Fruit fly (Drosophila melanogaster) whole organism, embryonic: ENCODE data around the gene hry.

ENCODE experiments used
- Adf1 ChIP-seq: fragments of 200-800 bp; sonication (Bioruptor generic); IDR thresholded peaks from 2 replicates; pipeline ENCODE4 v1.3.6; 2022; ENCODE audit warnings: missing biosample characterization, missing genetic modification characterization
- Aef1 ChIP-seq: fragments of 200-800 bp; sonication (Bioruptor generic); IDR thresholded peaks from 3 replicates; pipeline ENCODE4 v1.3.6; 2022; ENCODE audit warnings: missing biosample characterization, missing genetic modification characterization
- Awh ChIP-seq: fragments of 200-800 bp; sonication (Bioruptor generic); IDR thresholded peaks from 2 replicates; pipeline ENCODE4, ENCODE4 v1.3.6; 2022; ENCODE audit warnings: missing biosample characterization, missing genetic modification characterization
- CG10959 ChIP-seq: fragments of 200-800 bp; sonication (Bioruptor generic); IDR thresholded peaks from 2 replicates; pipeline ENCODE4 v1.3.6; 2022; ENCODE audit warnings: missing biosample characterization, missing genetic modification characterization
- CG11085 ChIP-seq: fragments of 200-800 bp; sonication (Bioruptor generic); IDR thresholded peaks from 2 replicates; pipeline ENCODE4 v1.3.6; 2022; ENCODE audit warnings: missing biosample characterization, missing genetic modification characterization
- CG11093 ChIP-seq: fragments of 200-800 bp; sonication (Bioruptor generic); IDR thresholded peaks from 3 replicates; pipeline ENCODE4 v1.3.6; 2022; ENCODE audit warnings: missing biosample characterization, missing genetic modification characterization
- CG11696 ChIP-seq: fragments of 200-800 bp; sonication (Bioruptor generic); IDR thresholded peaks from 2 replicates; pipeline ENCODE4 v1.3.6; 2022; ENCODE audit warnings: missing biosample characterization, missing genetic modification characterization
- CG12236 ChIP-seq: fragments of 200-800 bp; sonication (Bioruptor generic); optimal IDR thresholded peaks from 2 replicates; lab custom pipeline; 2016; ENCODE audit warnings: missing biosample characterization, missing genetic modification characterization
- CG12299 ChIP-seq: fragments of 200-800 bp; sonication (Bioruptor generic); optimal IDR thresholded peaks from 2 replicates; lab custom pipeline; 2018; ENCODE audit warnings: missing biosample characterization, mild to moderate bottlenecking, missing genetic modification characterization
- CG13624 ChIP-seq: fragments of 200-800 bp; sonication (Bioruptor generic); optimal IDR thresholded peaks from 2 replicates; lab custom pipeline; 2016; ENCODE audit warnings: missing biosample characterization, missing genetic modification characterization
- CG14860 ChIP-seq: fragments of 200-800 bp; sonication (Bioruptor generic); IDR thresholded peaks from 3 replicates; pipeline ENCODE4 v1.3.6; 2022; ENCODE audit warnings: missing biosample characterization, missing genetic modification characterization; ENCODE audit not compliant: partially characterized antibody
- CG15269 ChIP-seq: fragments of 200-800 bp; sonication (Bioruptor generic); optimal IDR thresholded peaks from 2 replicates; lab custom pipeline; 2018; ENCODE audit warnings: missing biosample characterization, mild to moderate bottlenecking, missing genetic modification characterization, moderate library complexity
- CG17328 ChIP-seq: fragments of 200-800 bp; sonication (Bioruptor generic); IDR thresholded peaks from 2 replicates; pipeline ENCODE4 v1.3.6; 2022; ENCODE audit warnings: missing biosample characterization, missing genetic modification characterization
- CG18476 ChIP-seq: fragments of 200-800 bp; sonication (Bioruptor generic); optimal IDR thresholded peaks from 2 replicates; lab custom pipeline; 2016; ENCODE audit warnings: missing biosample characterization, mild to moderate bottlenecking, missing genetic modification characterization
- CG2116 ChIP-seq: fragments of 200-800 bp; sonication (Bioruptor generic); optimal IDR thresholded peaks from 3 replicates; lab custom pipeline; 2018; ENCODE audit warnings: missing biosample characterization, mild to moderate bottlenecking, missing genetic modification characterization
- CG2129 ChIP-seq: fragments of 200-800 bp; sonication (Bioruptor generic); IDR thresholded peaks from 2 replicates; pipeline ENCODE4 v1.3.6; 2022; ENCODE audit warnings: missing biosample characterization, missing genetic modification characterization; ENCODE audit not compliant: partially characterized antibody
- CG30020 ChIP-seq: fragments of 200-800 bp; optimal IDR thresholded peaks from 2 replicates; lab custom pipeline; 2019; ENCODE audit warnings: missing biosample characterization, mild to moderate bottlenecking, missing genetic modification characterization, moderate library complexity
- CG3065 ChIP-seq: fragments of 200-800 bp; sonication (Bioruptor generic); optimal IDR thresholded peaks from 2 replicates; lab custom pipeline; 2016; ENCODE audit warnings: missing biosample characterization, missing genetic modification characterization
- CG31224 ChIP-seq: fragments of 200-800 bp; sonication (Bioruptor generic); IDR thresholded peaks from 2 replicates; pipeline ENCODE4 v1.3.6; 2022; ENCODE audit warnings: missing biosample characterization, missing genetic modification characterization
- CG4424 ChIP-seq: fragments of 200-800 bp; sonication (Bioruptor generic); optimal IDR thresholded peaks from 3 replicates; lab custom pipeline; 2016; ENCODE audit warnings: missing biosample characterization, missing genetic modification characterization
- CG4854 ChIP-seq: fragments of 200-800 bp; sonication (Bioruptor generic); optimal IDR thresholded peaks from 2 replicates; lab custom pipeline; 2016; ENCODE audit warnings: missing biosample characterization, missing genetic modification characterization, inconsistent platforms
- CG6683 ChIP-seq: fragments of 200-800 bp; sonication (Bioruptor generic); optimal IDR thresholded peaks from 2 replicates; lab custom pipeline; 2017; ENCODE audit warnings: missing biosample characterization, mild to moderate bottlenecking, missing genetic modification characterization, missing genetic modification reagents
- CG7271 ChIP-seq: fragments of 200-800 bp; sonication (Bioruptor generic); optimal IDR thresholded peaks from 2 replicates; lab custom pipeline; 2018; ENCODE audit warnings: missing biosample characterization, mild to moderate bottlenecking, missing genetic modification characterization, moderate library complexity
- CG8478 ChIP-seq: fragments of >200 bp; optimal IDR thresholded peaks from 2 replicates; lab custom pipeline; 2018
- CG8765 ChIP-seq: fragments of 200-800 bp; sonication (Bioruptor generic); IDR thresholded peaks from 2 replicates; pipeline ENCODE4 v1.3.6; 2022; ENCODE audit warnings: missing biosample characterization, missing genetic modification characterization
- CHES-1-like ChIP-seq: fragments of 200-800 bp; sonication (Bioruptor generic); optimal IDR thresholded peaks from 2 replicates; lab custom pipeline; 2016; ENCODE audit warnings: missing biosample characterization, missing genetic modification characterization
- CTCF ChIP-seq: fragments of 200-800 bp; sonication (Bioruptor generic); optimal IDR thresholded peaks from 2 replicates; lab custom pipeline; 2017; ENCODE audit warnings: missing biosample characterization, mild to moderate bottlenecking, missing genetic modification characterization, moderate library complexity
- CrebB ChIP-seq: fragments of 200-800 bp; sonication (Bioruptor generic); optimal IDR thresholded peaks from 3 replicates; lab custom pipeline; 2018; ENCODE audit warnings: missing biosample characterization, mild to moderate bottlenecking, missing genetic modification characterization
- Dek ChIP-seq: fragments of 200-800 bp; sonication (Bioruptor generic); optimal IDR thresholded peaks from 3 replicates; lab custom pipeline; 2019; ENCODE audit warnings: missing biosample characterization, mild to moderate bottlenecking, missing genetic modification characterization, moderate library complexity
- Dp ChIP-seq: fragments of 200-800 bp; sonication (Bioruptor generic); optimal IDR thresholded peaks from 2 replicates; lab custom pipeline; 2018; ENCODE audit warnings: missing biosample characterization, mild to moderate bottlenecking, missing genetic modification characterization, moderate library complexity
- H15 ChIP-seq: fragments of 200-800 bp; sonication (Bioruptor generic); IDR thresholded peaks from 3 replicates; pipeline ENCODE4 v1.3.6; 2022; ENCODE audit warnings: missing biosample characterization, missing genetic modification characterization
- HHEX ChIP-seq: fragments of 200-800 bp; sonication (Bioruptor generic); optimal IDR thresholded peaks from 3 replicates; lab custom pipeline; 2017; ENCODE audit warnings: missing biosample characterization, mild to moderate bottlenecking, missing genetic modification characterization, missing genetic modification reagents
- Lpt ChIP-seq: fragments of >200 bp; optimal IDR thresholded peaks from 2 replicates; lab custom pipeline; 2018; ENCODE audit warnings: missing biosample characterization, missing genetic modification characterization
- Oaz ChIP-seq: fragments of 200-800 bp; sonication (Bioruptor generic); IDR thresholded peaks from 2 replicates; pipeline ENCODE4 v1.3.6; 2022; ENCODE audit warnings: missing biosample characterization, missing genetic modification characterization
- PHDP ChIP-seq: fragments of 200-800 bp; sonication (Bioruptor generic); optimal IDR thresholded peaks from 3 replicates; lab custom pipeline; 2018; ENCODE audit warnings: missing biosample characterization, mild to moderate bottlenecking, missing genetic modification characterization, moderate library complexity
- Rx ChIP-seq: fragments of 200-800 bp; sonication (Bioruptor generic); IDR thresholded peaks from 2 replicates; pipeline ENCODE4 v1.3.6; 2022; ENCODE audit warnings: missing biosample characterization, missing genetic modification characterization
- Tbp ChIP-seq: fragments of >200 bp; optimal IDR thresholded peaks from 2 replicates; lab custom pipeline; 2018; ENCODE audit warnings: missing biosample characterization, missing genetic modification characterization
- bowl ChIP-seq: fragments of 200-800 bp; sonication (Bioruptor generic); IDR thresholded peaks from 2 replicates; pipeline ENCODE4 v1.3.6; 2022; ENCODE audit warnings: missing biosample characterization, missing genetic modification characterization
- cg ChIP-seq: fragments of 200-800 bp; sonication (Bioruptor generic); optimal IDR thresholded peaks from 3 replicates; lab custom pipeline; 2019; ENCODE audit warnings: missing biosample characterization, mild to moderate bottlenecking, missing genetic modification characterization, moderate library complexity
- esg ChIP-seq: fragments of 200-800 bp; sonication (Bioruptor generic); conservative IDR thresholded peaks from 2 replicates; pipeline ENCODE4 v1.3.6; 2022; ENCODE audit warnings: missing biosample characterization, missing genetic modification characterization
- ftz-f1 ChIP-seq: fragments of 200-800 bp; sonication (Bioruptor generic); optimal IDR thresholded peaks from 2 replicates; lab custom pipeline; 2016; ENCODE audit warnings: missing biosample characterization, missing genetic modification characterization
- gcm ChIP-seq: fragments of 200-800 bp; sonication (Bioruptor generic); optimal IDR thresholded peaks from 2 replicates; lab custom pipeline; 2019; ENCODE audit warnings: missing biosample characterization, mild to moderate bottlenecking, missing genetic modification characterization, moderate library complexity
- gcm2 ChIP-seq: fragments of 200-800 bp; sonication (Bioruptor generic); optimal IDR thresholded peaks from 2 replicates; lab custom pipeline; 2016; ENCODE audit warnings: missing biosample characterization, missing genetic modification characterization
- inv ChIP-seq: fragments of 200-800 bp; sonication (Bioruptor generic); IDR thresholded peaks from 2 replicates; pipeline ENCODE4 v1.3.6; 2022; ENCODE audit warnings: missing biosample characterization, missing genetic modification characterization; ENCODE audit not compliant: partially characterized antibody
- ken ChIP-seq: fragments of 200-800 bp; sonication (Bioruptor generic); IDR thresholded peaks from 3 replicates; pipeline ENCODE4 v1.3.6; 2022; ENCODE audit warnings: missing biosample characterization, missing genetic modification characterization
- p53 ChIP-seq: fragments of 200-800 bp; sonication (Bioruptor generic); optimal IDR thresholded peaks from 2 replicates; lab custom pipeline; 2016; ENCODE audit warnings: missing biosample characterization, missing genetic modification characterization
- sens-2 ChIP-seq: fragments of 200-800 bp; sonication (Bioruptor generic); IDR thresholded peaks from 2 replicates; pipeline ENCODE4 v1.3.6; 2022; ENCODE audit warnings: missing biosample characterization, missing genetic modification characterization
- sim ChIP-seq: fragments of 200-800 bp; sonication (Bioruptor generic); IDR thresholded peaks from 2 replicates; pipeline ENCODE4 v1.3.6; 2022; ENCODE audit warnings: missing biosample characterization, missing genetic modification characterization
- stwl ChIP-seq: fragments of 200-800 bp; sonication (Bioruptor generic); optimal IDR thresholded peaks from 3 replicates; lab custom pipeline; 2018; ENCODE audit warnings: missing biosample characterization, mild to moderate bottlenecking, missing genetic modification characterization, moderate library complexity
- sug ChIP-seq: fragments of 200-800 bp; optimal IDR thresholded peaks from 2 replicates; lab custom pipeline; 2019; ENCODE audit warnings: missing biosample characterization, mild to moderate bottlenecking, missing genetic modification characterization, moderate library complexity
- tgo ChIP-seq: fragments of 200-800 bp; sonication (Bioruptor generic); IDR thresholded peaks from 3 replicates; pipeline ENCODE4 v1.3.6; 2022; ENCODE audit warnings: missing biosample characterization, missing genetic modification characterization
- trh ChIP-seq: fragments of 200-800 bp; sonication (Bioruptor generic); optimal IDR thresholded peaks from 2 replicates; lab custom pipeline; 2016; ENCODE audit warnings: missing biosample characterization, missing genetic modification characterization
- tx ChIP-seq: fragments of 200-800 bp; sonication (Bioruptor generic); optimal IDR thresholded peaks from 2 replicates; lab custom pipeline; 2016; ENCODE audit warnings: missing biosample characterization, missing genetic modification characterization

hry gene

dm6 chr3L:8628964-8629363 lies 46.6 kb upstream of the hry start (continued):
- no peak for TF ChIP-seq CG18476 (GFP tag; lab: Kevin White, UChicago)
- TF ChIP-seq CG7271 (tag; lab: Kevin White, UChicago): no peak
- TF ChIP-seq CG30020: no peak
- TF ChIP-seq CG6683 (GFP tag; lab: Kevin White, UChicago): peak; percentile 17
- TF ChIP-seq CG8478 (lab: Kevin White, UChicago): no peak
- peak; percentile 74 for TF ChIP-seq CG15269
- TF ChIP-seq PHDP: peak; percentile 70
- no peak for TF ChIP-seq inv (GFP tag; lab: Robert Waterston, UW)
- TF ChIP-seq CG31224 (GFP tag; lab: Robert Waterston, UW): peak; percentile 73
- no peak for TF ChIP-seq p53
- peak; percentile 77 for TF ChIP-seq Awh
- TF ChIP-seq CG3065: no peak
- TF ChIP-seq CG8765 (GFP tag; lab: Robert Waterston, UW): no peak
- TF ChIP-seq Rx: peak; percentile 47; the same call in 1 of the 2 replicates
- TF ChIP-seq CG12236: no peak
- peak; percentile 65; the same call in 1 of the 3 replicates for TF ChIP-seq CG11093 (GFP tag; lab: Robert Waterston, UW)
- peak; percentile 61 for TF ChIP-seq HHEX (GFP tag; lab: Kevin White, UChicago)
- TF ChIP-seq CG11085 (GFP tag; lab: Robert Waterston, UW): peak; percentile 57; the same call in 1 of the 2 replicates
- TF ChIP-seq sens-2: no peak
- TF ChIP-seq Tbp (GFP tag; lab: Kevin White, UChicago): no peak
- TF ChIP-seq CG17328 (GFP tag; lab: Robert Waterston, UW): peak; percentile 65
- TF ChIP-seq gcm2 (GFP tag; lab: Kevin White, UChicago): no peak
- peak; percentile 61 for TF ChIP-seq CG4424 (GFP tag; lab: Kevin White, UChicago)
- no peak for TF ChIP-seq bowl
- no peak; the same call in 1 of the 2 replicates for TF ChIP-seq Oaz (GFP tag; lab: Robert Waterston, UW)
- TF ChIP-seq stwl (tag; lab: Kevin White, UChicago): no peak
- no peak for TF ChIP-seq CHES-1-like
- no peak for TF ChIP-seq CTCF (GFP tag; lab: Kevin White, UChicago)
- peak; percentile 68; the same call in 1 of the 3 replicates for TF ChIP-seq H15
- TF ChIP-seq CG14860: no peak
- peak; percentile 29 for TF ChIP-seq sug (tag; lab: Kevin White, UChicago)
- peak; percentile 42 for TF ChIP-seq Dek (tag; lab: Kevin White, UChicago)
- no peak for TF ChIP-seq tx
- TF ChIP-seq trh: no peak
- no peak for TF ChIP-seq sim (GFP tag; lab: Robert Waterston, UW)
- TF ChIP-seq CG11696 (GFP tag; lab: Robert Waterston, UW): peak; percentile 66
- no peak for TF ChIP-seq ken (GFP tag; lab: Robert Waterston, UW)
- peak; percentile 37 for TF ChIP-seq gcm (GFP tag; lab: Kevin White, UChicago)
- no peak for TF ChIP-seq CG13624
- no peak for TF ChIP-seq ftz-f1 (GFP tag; lab: Kevin White, UChicago)
- peak; percentile 65 for TF ChIP-seq Aef1 (GFP tag; lab: Robert Waterston, UW)
- no peak for TF ChIP-seq Adf1 (GFP tag; lab: Robert Waterston, UW)
- no peak for TF ChIP-seq CG2129 (GFP tag; lab: Robert Waterston, UW)
- no peak for TF ChIP-seq CG2116 (GFP tag; lab: Kevin White, UChicago)
- no peak; the same call in 1 of the 2 replicates for TF ChIP-seq esg (GFP tag; lab: Robert Waterston, UW)
- peak; percentile 38; the same call in 1 of the 2 replicates for TF ChIP-seq CG10959 (GFP tag; lab: Robert Waterston, UW)
- no peak for TF ChIP-seq CG4854 (GFP tag; lab: Kevin White, UChicago)
- no peak for TF ChIP-seq CrebB (tag; lab: Kevin White, UChicago)
- no peak for TF ChIP-seq Lpt (GFP tag; lab: Kevin White, UChicago)
- no peak for TF ChIP-seq cg
- no peak for TF ChIP-seq CG12299 (tag; lab: Kevin White, UChicago)
- no peak for TF ChIP-seq Dp
- TF ChIP-seq tgo (GFP tag; lab: Robert Waterston, UW): peak; percentile 88
